Fruit fly (Drosophila melanogaster): ENCODE data around the gene CG31551.

DNA sequence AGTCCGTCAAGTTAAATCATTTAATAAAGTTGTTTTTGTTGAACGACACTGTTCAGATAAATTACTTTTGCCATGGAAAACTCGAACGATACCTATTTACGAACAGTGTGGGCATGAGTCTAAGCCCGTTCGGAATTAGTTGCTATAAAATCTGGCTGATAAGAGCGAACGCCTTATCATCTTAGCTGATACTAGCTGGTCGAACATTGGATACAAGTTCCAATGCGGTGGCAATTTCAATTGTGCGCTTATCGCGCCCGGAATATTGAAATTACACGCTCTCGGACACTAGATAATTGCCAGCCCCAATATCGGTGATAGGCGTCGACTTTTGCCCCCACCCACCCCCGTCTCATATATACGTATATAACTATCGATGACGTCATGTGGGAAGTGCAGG, 26.2 kb downstream of the CG31551 start:
- no peak for TF ChIP-seq Mnt (GFP tag; optimal IDR thresholded peaks at IDR 0.05)
- no peak for TF ChIP-seq CG12768 (GFP tag; optimal IDR thresholded peaks at IDR 0.05)
- no peak for TF ChIP-seq Crg-1 (GFP tag; optimal IDR thresholded peaks at IDR 0.05)
- TF ChIP-seq CG14711 (tag; optimal IDR thresholded peaks at IDR 0.05), result no peak
- TF ChIP-seq CG11617 (GFP tag; optimal IDR thresholded peaks at IDR 0.05), result no peak
- no peak for TF ChIP-seq bab1 (GFP tag; optimal IDR thresholded peaks at IDR 0.05)
- no peak for TF ChIP-seq pad (GFP tag; optimal IDR thresholded peaks at IDR 0.05)
- TF ChIP-seq CG7101 (tag; optimal IDR thresholded peaks at IDR 0.05), result no peak
